Worm (Caenorhabditis elegans) whole organism, L1 larva: ENCODE data around the gene K01A6.5.

Experiments used
- C16A3.4 ChIP-seq: fragments of 150-350 bp; optimal IDR thresholded peaks from 2 replicates; lab custom pipeline; 2014; ENCODE audit warnings: missing biosample characterization, missing genetic modification characterization
- Y116A8C.19 ChIP-seq: sonication (generic microtip); optimal IDR thresholded peaks from 2 replicates; lab custom pipeline; 2016; ENCODE audit warnings: missing compliant biosample characterization, missing genetic modification characterization, borderline replicate concordance
- ceh-82 ChIP-seq, 3 experiments: fragments of 150-350 bp in 1 of 3; sonication (generic microtip) in 2 of 3; optimal IDR thresholded peaks; 2 replicates each; lab custom pipeline; 2014 to 2017; ENCODE audit warnings: missing biosample characterization in 3 of 3, missing genetic modification characterization in 3 of 3
- efl-3 ChIP-seq: fragments of 200-800 bp; sonication (Bioruptor generic); optimal IDR thresholded peaks from 2 replicates; lab custom pipeline; 2018; ENCODE audit warnings: mild to moderate bottlenecking, missing genetic modification characterization, missing compliant biosample characterization
- fkh-10 ChIP-seq: sonication (generic microtip); optimal IDR thresholded peaks from 2 replicates; lab custom pipeline; 2017; ENCODE audit warnings: missing biosample characterization, missing genetic modification reagents, missing genetic modification characterization
- fkh-8 ChIP-seq: sonication (generic microtip); optimal IDR thresholded peaks from 2 replicates; lab custom pipeline; 2016; ENCODE audit warnings: mild to moderate bottlenecking, missing genetic modification characterization, missing compliant biosample characterization
- isw-1 ChIP-seq: fragments of 200-800 bp; sonication (Bioruptor generic); IDR thresholded peaks from 2 replicates; pipeline ENCODE4 v1.3.6; 2022; ENCODE audit warnings: missing genetic modification characterization, missing compliant biosample characterization
- lin-13 ChIP-seq: fragments of 150-350 bp; optimal IDR thresholded peaks from 2 replicates; lab custom pipeline; 2014; ENCODE audit warnings: missing biosample characterization, missing genetic modification reagents, missing genetic modification characterization
- lin-14 ChIP-seq: fragments of 200-800 bp; sonication (Bioruptor generic); optimal IDR thresholded peaks from 2 replicates; lab custom pipeline; 2018; ENCODE audit warnings: mild to moderate bottlenecking, missing genetic modification characterization, moderate library complexity, missing compliant biosample characterization
- lsy-2 ChIP-seq, 2 experiments: fragments of 150-350 bp; optimal IDR thresholded peaks; 2 replicates each; lab custom pipeline; 2014; ENCODE audit warnings: missing biosample characterization in 2 of 2, missing genetic modification characterization in 2 of 2
- nhr-11 ChIP-seq: fragments of 150-350 bp; optimal IDR thresholded peaks from 2 replicates; lab custom pipeline; 2014; ENCODE audit warnings: missing biosample characterization, missing genetic modification characterization
- nhr-12 ChIP-seq: sonication (generic microtip); optimal IDR thresholded peaks from 2 replicates; lab custom pipeline; 2017; ENCODE audit warnings: missing biosample characterization, missing genetic modification characterization
- nhr-47 ChIP-seq: sonication (generic microtip); optimal IDR thresholded peaks from 2 replicates; lab custom pipeline; 2016; ENCODE audit warnings: mild to moderate bottlenecking, missing genetic modification characterization, moderate library complexity, missing compliant biosample characterization
- nhr-71 ChIP-seq: sonication (generic microtip); optimal IDR thresholded peaks from 2 replicates; lab custom pipeline; 2016; ENCODE audit warnings: mild to moderate bottlenecking, missing genetic modification characterization, moderate library complexity, missing compliant biosample characterization
- pag-3 ChIP-seq: sonication (generic microtip); optimal IDR thresholded peaks from 2 replicates; lab custom pipeline; 2017; ENCODE audit warnings: missing genetic modification characterization, mild to moderate bottlenecking, missing compliant biosample characterization, antibody characterized with exemption, borderline replicate concordance; ENCODE audit not compliant: insufficient read depth
- rnt-1 ChIP-seq: sonication (generic microtip); optimal IDR thresholded peaks from 2 replicates; lab custom pipeline; 2016; ENCODE audit warnings: mild to moderate bottlenecking, missing genetic modification characterization, moderate library complexity, missing compliant biosample characterization
- unc-130 ChIP-seq: fragments of 150-350 bp; optimal IDR thresholded peaks from 2 replicates; lab custom pipeline; 2017; ENCODE audit warnings: missing biosample characterization, missing genetic modification characterization, inconsistent platforms
- unc-30 ChIP-seq: sonication (generic microtip); optimal IDR thresholded peaks from 2 replicates; lab custom pipeline; 2017; ENCODE audit warnings: missing biosample characterization, missing genetic modification characterization
- unc-86 ChIP-seq: sonication (generic microtip); optimal IDR thresholded peaks from 2 replicates; lab custom pipeline; 2016; ENCODE audit warnings: missing genetic modification characterization, missing compliant biosample characterization

Gene K01A6.5

ce11 chrIV:11788383-11788963, 46.0 kb downstream of the K01A6.5 start (continued):
- TF ChIP-seq pag-3 (tag; lab: Kevin White, UChicago) (no peak), nhr-47 (tag; lab: Kevin White, UChicago) (peak; percentile 5), unc-86 (tag; lab: Kevin White, UChicago) (peak; percentile 27), nhr-71 (peak; percentile 14), lin-14 (GFP tag; lab: Kevin White, UChicago) (peak; percentile 84)

- TF ChIP-seq pag-3 (tag; lab: Kevin White, UChicago) (no peak), efl-3 (GFP tag; lab: Kevin White, UChicago) (no peak), C16A3.4 (no peak), Y116A8C.19 (tag; lab: Kevin White, UChicago) (no peak), rnt-1 (tag; lab: Kevin White, UChicago) (no peak), unc-30 (tag; lab: Kevin White, UChicago) (no peak), nhr-47 (tag; lab: Kevin White, UChicago) (no peak), nhr-12 (no peak), nhr-11 (tag; lab: Kevin White, UChicago) (no peak)
- TF ChIP-seq, all 84 proteins: peak for 0
Observed at ce11 chrIV:11792495-11792894, 50.0 kb downstream of the K01A6.5 start, which contains the start of gene H01G02.3. H01G02.3 (minus strand) TSS chrIV:11792595.

ce11 chrIV:11793170-11793569, 50.7 kb downstream of the K01A6.5 start:
- TF ChIP-seq lin-14 (GFP tag; lab: Kevin White, UChicago) (peak; percentile 83), fkh-10 (GFP tag; lab: Kevin White, UChicago) (peak; percentile 16), efl-3 (GFP tag; lab: Kevin White, UChicago) (no peak), lsy-2 (tag; optimal IDR thresholded peaks at IDR 0.05; lab: Kevin White, UChicago) (peak in 1 of 2 experiments; percentile 2), Y116A8C.19 (tag; lab: Kevin White, UChicago) (no peak), unc-130 (no peak), unc-86 (tag; lab: Kevin White, UChicago) (peak; percentile 29), lin-13 (GFP tag; lab: Kevin White, UChicago) (no peak), isw-1 (GFP tag; lab: Robert Waterston, UW) (peak; percentile 11; the same call in 1 of the 2 replicates), fkh-8 (peak; percentile 11), ceh-82 (tag; optimal IDR thresholded peaks at IDR 0.05; lab: Kevin White, UChicago) (peak in 1 of 3 experiments; percentile 6)
